Worm (Caenorhabditis elegans): ENCODE data around the gene cif-1.

- TF ChIP-seq elt-1 (tag; optimal IDR thresholded peaks at IDR 0.05; ENCODE audit: borderline replicate concordance, insufficient read depth) (no peak), zip-8 (tag; optimal IDR thresholded peaks at IDR 0.05) (no peak), ces-1 (GFP tag; optimal IDR thresholded peaks at IDR 0.05) (no peak)
These were observed 37.0 kb upstream of the cif-1 start, which contains the start of gene tctn-1 for ce11 chrIV:4747553-4747952.

All from whole organism, mixed stage, embryonic.